Worm (Caenorhabditis elegans) whole organism, young adult: ENCODE data around the gene F52C6.4.

Experiments used
- C06A6.2 ChIP-seq: fragments of 200-800 bp; sonication (Bioruptor generic); conservative IDR thresholded peaks from 2 replicates; pipeline ENCODE4 v1.3.6; 2022; ENCODE audit warnings: missing genetic modification characterization, missing compliant biosample characterization
- F55B11.4 ChIP-seq: sonication (generic microtip); optimal IDR thresholded peaks from 2 replicates; lab custom pipeline; 2016; ENCODE audit warnings: missing compliant biosample characterization, missing genetic modification characterization, borderline replicate concordance; ENCODE audit not compliant: insufficient read depth
- F57C9.4 ChIP-seq: sonication (generic microtip); optimal IDR thresholded peaks from 2 replicates; lab custom pipeline; 2017; ENCODE audit warnings: mild to moderate bottlenecking, missing genetic modification characterization, missing compliant biosample characterization
- aptf-3 ChIP-seq: fragments of 200-800 bp; sonication (Bioruptor generic); IDR thresholded peaks from 2 replicates; pipeline ENCODE4 v1.3.6; 2022; ENCODE audit warnings: missing genetic modification characterization, missing compliant biosample characterization
- athp-1 ChIP-seq: sonication (generic microtip); optimal IDR thresholded peaks from 2 replicates; lab custom pipeline; 2017; ENCODE audit warnings: mild to moderate bottlenecking, missing genetic modification characterization, missing compliant biosample characterization
- cebp-1 ChIP-seq, 2 experiments: fragments of 200-800 bp in 1 of 2; sonication (Bioruptor generic) in 1 of 2; sonication (generic microtip) in 1 of 2; IDR thresholded peaks in 1 of 2; optimal IDR thresholded peaks in 1 of 2; 2 replicates each; pipeline versions ENCODE4 v1.3.6 to Lab custom; 2017 to 2022; ENCODE audit warnings: missing compliant biosample characterization in 2 of 2, missing genetic modification characterization in 2 of 2, mild to moderate bottlenecking in 1 of 2, missing genetic modification reagents in 1 of 2, moderate library complexity in 1 of 2
- dpff-1 ChIP-seq: sonication (generic microtip); optimal IDR thresholded peaks from 2 replicates; lab custom pipeline; 2017; ENCODE audit warnings: mild to moderate bottlenecking, missing genetic modification characterization, missing compliant biosample characterization
- efl-1 ChIP-seq: fragments of 150-350 bp; optimal IDR thresholded peaks from 2 replicates; lab custom pipeline; 2014; ENCODE audit warnings: missing biosample characterization, missing genetic modification reagents, missing genetic modification characterization
- egl-18 ChIP-seq: fragments of 200-800 bp; sonication (Bioruptor generic); IDR thresholded peaks from 2 replicates; pipeline ENCODE4 v1.3.6; 2022; ENCODE audit warnings: missing genetic modification reagents, missing genetic modification characterization, missing compliant biosample characterization
- ets-4 ChIP-seq: fragments of 200-800 bp; sonication (Bioruptor generic); optimal IDR thresholded peaks from 2 replicates; lab custom pipeline; 2018; ENCODE audit warnings: mild to moderate bottlenecking, missing genetic modification characterization, missing compliant biosample characterization
- fkh-3 ChIP-seq: sonication (generic microtip); optimal IDR thresholded peaks from 2 replicates; lab custom pipeline; 2016; ENCODE audit warnings: mild to moderate bottlenecking, missing genetic modification characterization, missing compliant biosample characterization
- hmg-1.2 ChIP-seq: fragments of 200-800 bp; sonication (Bioruptor generic); IDR thresholded peaks from 2 replicates; pipeline ENCODE4 v1.3.6; 2022; ENCODE audit warnings: missing genetic modification reagents, missing genetic modification characterization, missing compliant biosample characterization
- hrde-1 ChIP-seq: sonication (generic microtip); optimal IDR thresholded peaks from 2 replicates; lab custom pipeline; 2016; ENCODE audit warnings: missing genetic modification characterization, mild to moderate bottlenecking, missing compliant biosample characterization, moderate library complexity, missing genotype, missing genetic modification reagents, borderline replicate concordance
- let-526 ChIP-seq: fragments of 200-800 bp; sonication (Bioruptor generic); IDR thresholded peaks from 2 replicates; pipeline ENCODE4 v1.3.6; 2022; ENCODE audit warnings: missing genetic modification reagents, missing genetic modification characterization, missing compliant biosample characterization
- lin-26 ChIP-seq: fragments of 200-800 bp; sonication (Bioruptor generic); IDR thresholded peaks from 2 replicates; pipeline ENCODE4 v1.3.6; 2022; ENCODE audit warnings: missing genetic modification reagents, missing genetic modification characterization, missing compliant biosample characterization
- lin-35 ChIP-seq, 3 experiments: fragments of 150-350 bp in 2 of 3; sonication (generic microtip) in 1 of 3; optimal IDR thresholded peaks; 2 replicates each; lab custom pipeline; 2014 to 2018; ENCODE audit warnings: missing biosample characterization in 3 of 3, missing genetic modification characterization in 3 of 3, missing genetic modification reagents in 3 of 3
- lsl-1 ChIP-seq: fragments of 200-800 bp; sonication (Bioruptor generic); optimal IDR thresholded peaks from 2 replicates; lab custom pipeline; 2018; ENCODE audit warnings: mild to moderate bottlenecking, missing genetic modification characterization, moderate library complexity, missing compliant biosample characterization
- lsy-27 ChIP-seq: sonication (generic microtip); optimal IDR thresholded peaks from 2 replicates; lab custom pipeline; 2017; ENCODE audit warnings: missing genetic modification characterization, mild to moderate bottlenecking, missing compliant biosample characterization, antibody characterized with exemption, missing genotype, borderline replicate concordance; ENCODE audit not compliant: insufficient read depth
- madf-10 ChIP-seq: sonication (generic microtip); optimal IDR thresholded peaks from 2 replicates; lab custom pipeline; 2016; ENCODE audit warnings: mild to moderate bottlenecking, missing genetic modification characterization, missing compliant biosample characterization
- madf-3 ChIP-seq: fragments of 200-800 bp; sonication (Bioruptor generic); IDR thresholded peaks from 2 replicates; pipeline ENCODE4 v1.3.6; 2022; ENCODE audit warnings: missing genetic modification reagents, missing genetic modification characterization, missing compliant biosample characterization
- mcd-1 ChIP-seq: fragments of 200-800 bp; sonication (Bioruptor generic); IDR thresholded peaks from 2 replicates; pipeline ENCODE4 v1.3.6; 2022; ENCODE audit warnings: missing genetic modification reagents, missing genetic modification characterization, missing compliant biosample characterization
- mes-4 ChIP-seq: sonication (generic microtip); optimal IDR thresholded peaks from 2 replicates; lab custom pipeline; 2016; ENCODE audit warnings: missing genotype, missing genetic modification characterization, missing compliant biosample characterization
- nhr-120 ChIP-seq: fragments of 200-800 bp; sonication (Bioruptor generic); IDR thresholded peaks from 2 replicates; pipeline ENCODE4 v1.3.6; 2022; ENCODE audit warnings: missing genetic modification characterization, missing compliant biosample characterization
- rec-8 ChIP-seq, 2 experiments: sonication (generic microtip); optimal IDR thresholded peaks; 2 replicates each; lab custom pipeline; 2016; ENCODE audit warnings: mild to moderate bottlenecking in 2 of 2, missing genetic modification characterization in 2 of 2, missing genetic modification reagents in 2 of 2, missing genotype in 2 of 2, missing biosample characterization in 1 of 2, missing compliant biosample characterization in 1 of 2, moderate library complexity in 1 of 2
- repo-1 ChIP-seq: sonication (generic microtip); optimal IDR thresholded peaks from 2 replicates; lab custom pipeline; 2017; ENCODE audit warnings: mild to moderate bottlenecking, missing genetic modification characterization, missing compliant biosample characterization
- snpc-1.1 ChIP-seq: sonication (generic microtip); optimal IDR thresholded peaks from 2 replicates; lab custom pipeline; 2017; ENCODE audit warnings: missing genetic modification characterization, mild to moderate bottlenecking, missing compliant biosample characterization, antibody characterized with exemption, moderate library complexity, missing genotype, missing genetic modification reagents; ENCODE audit not compliant: insufficient read depth
- snpc-1.3 ChIP-seq: sonication (generic microtip); optimal IDR thresholded peaks from 2 replicates; lab custom pipeline; 2017; ENCODE audit warnings: missing genetic modification characterization, mild to moderate bottlenecking, missing compliant biosample characterization, antibody characterized with exemption, moderate library complexity, missing genotype, missing genetic modification reagents; ENCODE audit not compliant: insufficient read depth
- snpc-3.4 ChIP-seq: sonication (generic microtip); optimal IDR thresholded peaks from 2 replicates; lab custom pipeline; 2017; ENCODE audit warnings: missing genetic modification characterization, mild to moderate bottlenecking, missing compliant biosample characterization, antibody characterized with exemption, moderate library complexity, missing genotype, missing genetic modification reagents
- somi-1 ChIP-seq: fragments of 200-800 bp; sonication (Bioruptor generic); optimal IDR thresholded peaks from 2 replicates; lab custom pipeline; 2018; ENCODE audit warnings: mild to moderate bottlenecking, missing genetic modification characterization, missing compliant biosample characterization
- tbx-9 ChIP-seq: sonication (generic microtip); optimal IDR thresholded peaks from 2 replicates; lab custom pipeline; 2016; ENCODE audit warnings: borderline replicate concordance, missing genetic modification characterization, inconsistent platforms, missing compliant biosample characterization
- zim-3 ChIP-seq: sonication (generic microtip); optimal IDR thresholded peaks from 2 replicates; lab custom pipeline; 2017; ENCODE audit warnings: mild to moderate bottlenecking, missing genetic modification characterization, moderate library complexity, missing compliant biosample characterization
- ztf-6 ChIP-seq: fragments of 200-800 bp; sonication (Bioruptor generic); IDR thresholded peaks from 2 replicates; pipeline ENCODE4 v1.3.6; 2022; ENCODE audit warnings: missing genetic modification reagents, missing genetic modification characterization, missing compliant biosample characterization

The F52C6.4 gene

ce11 chrII:1921018-1921417 lies 1.9 kb upstream of the F52C6.4 start, which contains the start of gene bath-7:
bath-7 (minus strand) TSS chrII:1921118.
- TF ChIP-seq zim-3 (tag; lab: Kevin White, UChicago) (no peak), lsl-1 (GFP tag; lab: Kevin White, UChicago) (peak; percentile 52)

- TF ChIP-seq C06A6.2 (GFP tag; lab: Robert Waterston, UW) (no peak), lsl-1 (GFP tag; lab: Kevin White, UChicago) (peak; percentile 51)
- TF ChIP-seq, all 124 proteins: peak for 1
These were observed 1.5 kb downstream of the F52C6.4 start, which contains the start of gene F52C6.3 for ce11 chrII:1924459-1924858. F52C6.3 (plus strand) TSS chrII:1924759.

DNA sequence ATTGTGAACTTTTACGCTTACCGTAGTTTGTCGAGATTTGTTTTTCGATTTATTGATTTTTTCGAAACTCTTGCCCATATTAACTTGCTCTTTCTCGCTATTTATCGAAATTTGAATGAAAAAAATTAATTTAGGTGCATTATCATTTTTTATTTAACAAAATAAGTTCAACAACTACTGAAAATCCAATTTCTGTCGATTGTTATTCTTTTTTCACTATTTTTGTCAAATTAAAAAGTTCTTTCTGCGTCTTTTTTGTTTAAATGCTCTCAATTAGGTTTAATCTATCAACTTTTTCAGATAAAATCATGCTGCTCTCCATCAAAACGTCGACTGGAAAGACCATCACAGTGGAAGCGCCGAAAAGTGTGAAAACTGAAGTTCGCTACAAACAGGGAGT lies 3.2 kb downstream of the F52C6.4 start, which contains the start of gene F52C6.2:
TSS of gene F52C6.2 (plus strand) at position 301 of the 400 bp plus-strand sequence.
- TF ChIP-seq cebp-1 (GFP tag; IDR thresholded peaks at IDR 0.05; lab: Robert Waterston, UW) (no peak), cebp-1 (tag; optimal IDR thresholded peaks at IDR 0.05; lab: Kevin White, UChicago) (no peak), lin-26 (no peak), dpff-1 (no peak)

DNA sequence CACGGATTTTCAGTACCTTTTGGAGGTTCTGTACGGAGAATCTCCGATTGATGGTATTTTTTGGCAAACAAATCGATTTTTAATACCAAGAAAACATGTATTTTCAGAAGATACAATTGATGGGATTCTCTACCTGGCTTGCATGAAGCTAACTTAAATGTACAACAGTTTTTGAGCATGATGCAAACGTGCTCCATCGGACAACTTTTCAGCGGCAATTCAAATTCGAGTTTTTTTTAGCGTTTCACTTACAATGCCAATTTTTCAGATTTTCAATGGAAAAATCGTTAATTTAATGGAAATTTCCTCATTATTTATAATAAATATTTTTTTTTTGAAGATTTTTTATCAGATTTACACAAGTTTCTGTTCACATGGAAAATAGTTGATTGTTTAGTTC lies 5.6 kb downstream of the F52C6.4 start:
- no peak for TF ChIP-seq snpc-1.3 (tag; lab: Kevin White, UChicago)
- no peak for TF ChIP-seq lin-35 (GFP tag; optimal IDR thresholded peaks at IDR 0.05; lab: Kevin White, UChicago)
- TF ChIP-seq athp-1, result no peak
- no peak for TF ChIP-seq mes-4 (tag; lab: Kevin White, UChicago)
- peak; percentile 19 for TF ChIP-seq efl-1 (GFP tag; lab: Kevin White, UChicago)
- TF ChIP-seq aptf-3 (GFP tag; lab: Robert Waterston, UW), result no peak
- TF ChIP-seq hmg-1.2, result no peak
- no peak for TF ChIP-seq ets-4 (GFP tag; lab: Kevin White, UChicago)
- no peak for TF ChIP-seq tbx-9 (tag; lab: Kevin White, UChicago)
- TF ChIP-seq, all 124 proteins: peak for 1

DNA sequence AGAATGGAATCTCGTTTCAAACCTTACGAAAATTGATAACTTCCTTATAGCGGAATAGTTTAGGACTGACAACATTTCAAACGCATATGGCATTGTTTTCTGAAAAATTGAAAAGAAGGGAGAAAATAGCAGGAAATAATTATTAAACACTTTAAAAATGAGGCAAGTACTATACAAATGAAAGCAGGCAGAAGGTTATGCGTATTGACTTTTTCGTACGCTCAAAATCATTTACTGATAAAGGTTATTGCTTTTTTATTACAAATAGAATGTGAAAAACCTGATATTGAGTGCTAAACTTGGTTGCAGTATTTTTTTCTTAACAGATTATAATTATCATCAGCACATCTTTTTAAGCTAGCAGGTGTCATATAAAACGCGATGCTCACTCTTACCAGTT lies 16.7 kb downstream of the F52C6.4 start, which contains the start of gene ZK250.13:
TSS of gene ZK250.13 (minus strand) at position 101 of the 400 bp plus-strand sequence.
- TF ChIP-seq egl-18 (GFP tag; lab: Robert Waterston, UW), result no peak
- no peak for TF ChIP-seq let-526 (GFP tag; lab: Robert Waterston, UW)
- TF ChIP-seq hrde-1 (tag; lab: Kevin White, UChicago), result no peak
- no peak for TF ChIP-seq repo-1 (tag; lab: Kevin White, UChicago)
- TF ChIP-seq nhr-120 (GFP tag; lab: Robert Waterston, UW), result no peak
- TF ChIP-seq lsy-27 (tag; lab: Kevin White, UChicago), result no peak
- no peak for TF ChIP-seq fkh-3 (tag; lab: Kevin White, UChicago)
- no peak for TF ChIP-seq ets-4 (GFP tag; lab: Kevin White, UChicago)
- TF ChIP-seq F57C9.4, result no peak
- no peak for TF ChIP-seq F55B11.4

- TF ChIP-seq ztf-6 (GFP tag; lab: Robert Waterston, UW), result no peak
- TF ChIP-seq madf-10 (tag; lab: Kevin White, UChicago), result no peak
- no peak for TF ChIP-seq madf-3 (GFP tag; lab: Robert Waterston, UW)
- TF ChIP-seq mcd-1, result no peak
- no peak for TF ChIP-seq somi-1 (GFP tag; lab: Kevin White, UChicago)
- no peak for TF ChIP-seq rec-8 (tag; optimal IDR thresholded peaks at IDR 0.05; lab: Kevin White, UChicago)
- no peak for TF ChIP-seq snpc-3.4 (tag; lab: Kevin White, UChicago)
- TF ChIP-seq snpc-1.1 (tag; lab: Kevin White, UChicago), result no peak
These were observed 22.2 kb downstream of the F52C6.4 start, which contains the start of gene ZK250.14 for ce11 chrII:1945093-1945492. ZK250.14 (minus strand) TSS chrII:1945193.
